Worm (Caenorhabditis elegans): ENCODE results near the gene ZK637.12.

- no peak for TF ChIP-seq tra-4 (tag; optimal IDR thresholded peaks at IDR 0.05)
- TF ChIP-seq hnd-1 (tag; optimal IDR thresholded peaks at IDR 0.05) = no peak
- no peak for TF ChIP-seq tbx-11 (GFP tag; IDR thresholded peaks at IDR 0.05)
- no peak for TF ChIP-seq ceh-13 (GFP tag; optimal IDR thresholded peaks at IDR 0.05)
- no peak for TF ChIP-seq flt-1 (GFP tag; IDR thresholded peaks at IDR 0.05)
- TF ChIP-seq ama-1 (optimal IDR thresholded peaks at IDR 0.05) = no peak
- no peak for TF ChIP-seq hmg-4 (GFP tag; optimal IDR thresholded peaks at IDR 0.05)
- TF ChIP-seq ceh-36 (tag; optimal IDR thresholded peaks at IDR 0.05) = no peak
Observed at ce11 chrIII:8929723-8930122, 5.7 kb downstream of the ZK637.12 start, which contains the start of gene arrd-15.

Measured in whole organism, early embryonic.